Fruit fly (Drosophila melanogaster) whole organism, embryonic: Measurements from ENCODE around the gene Ptth.

Experiments
- CG10147 ChIP-seq: fragments of 200-800 bp; sonication (Bioruptor generic); optimal IDR thresholded peaks from 2 replicates; lab custom pipeline; 2019; ENCODE audit warnings: missing biosample characterization, mild to moderate bottlenecking, missing genetic modification characterization, moderate library complexity
- CG11093 ChIP-seq: fragments of 200-800 bp; sonication (Bioruptor generic); IDR thresholded peaks from 3 replicates; pipeline ENCODE4 v1.3.6; 2022; ENCODE audit warnings: missing biosample characterization, missing genetic modification characterization
- CG11456 ChIP-seq: fragments of 200-800 bp; sonication (Bioruptor generic); IDR thresholded peaks from 3 replicates; pipeline ENCODE4 v1.3.6; 2022; ENCODE audit warnings: missing biosample characterization, missing genetic modification characterization
- CG12391 ChIP-seq: fragments of 200-800 bp; sonication (Bioruptor generic); optimal IDR thresholded peaks from 3 replicates; lab custom pipeline; 2018; ENCODE audit warnings: missing biosample characterization, mild to moderate bottlenecking, missing genetic modification characterization, moderate library complexity
- CG13424 ChIP-seq: fragments of 200-800 bp; sonication (Bioruptor generic); optimal IDR thresholded peaks from 2 replicates; lab custom pipeline; 2019; ENCODE audit warnings: missing biosample characterization, mild to moderate bottlenecking, missing genetic modification characterization, moderate library complexity
- CG14014 ChIP-seq: fragments of 200-800 bp; sonication (Bioruptor generic); IDR thresholded peaks from 2 replicates; pipeline ENCODE4 v1.3.6; 2022; ENCODE audit warnings: missing biosample characterization, missing genetic modification characterization
- CG14965 ChIP-seq: fragments of 200-800 bp; sonication (Bioruptor generic); optimal IDR thresholded peaks from 2 replicates; lab custom pipeline; 2016; ENCODE audit warnings: missing biosample characterization, missing genetic modification characterization, borderline replicate concordance
- CG16813 ChIP-seq: fragments of 200-800 bp; sonication (Bioruptor generic); IDR thresholded peaks from 3 replicates; pipeline ENCODE4 v1.3.6; 2022; ENCODE audit warnings: missing biosample characterization, missing genetic modification characterization; ENCODE audit not compliant: partially characterized antibody
- CG17359 ChIP-seq: fragments of 200-800 bp; sonication (Bioruptor generic); optimal IDR thresholded peaks from 3 replicates; lab custom pipeline; 2018; ENCODE audit warnings: missing biosample characterization, mild to moderate bottlenecking, missing genetic modification characterization, moderate library complexity
- CG18764 ChIP-seq: fragments of 200-800 bp; sonication (Bioruptor generic); optimal IDR thresholded peaks from 3 replicates; lab custom pipeline; 2016; ENCODE audit warnings: missing biosample characterization, missing genetic modification characterization
- CG2199 ChIP-seq: fragments of 200-800 bp; sonication (Bioruptor generic); IDR thresholded peaks from 3 replicates; pipeline ENCODE4 v1.3.6; 2022; ENCODE audit warnings: missing biosample characterization, missing genetic modification characterization
- CG2712 ChIP-seq: fragments of 200-800 bp; optimal IDR thresholded peaks from 3 replicates; lab custom pipeline; 2019; ENCODE audit warnings: missing biosample characterization, mild to moderate bottlenecking, missing genetic modification characterization, moderate library complexity
- CG3065 ChIP-seq: fragments of 200-800 bp; sonication (Bioruptor generic); optimal IDR thresholded peaks from 2 replicates; lab custom pipeline; 2016; ENCODE audit warnings: missing biosample characterization, missing genetic modification characterization
- CG4282 ChIP-seq: fragments of 200-800 bp; sonication (Bioruptor generic); optimal IDR thresholded peaks from 2 replicates; lab custom pipeline; 2016; ENCODE audit warnings: missing biosample characterization, missing genetic modification characterization
- CG4617 ChIP-seq: fragments of 200-800 bp; sonication (Bioruptor generic); optimal IDR thresholded peaks from 3 replicates; lab custom pipeline; 2016; ENCODE audit warnings: missing biosample characterization, missing genetic modification characterization, borderline replicate concordance
- CG4820 ChIP-seq: fragments of 200-800 bp; sonication (Bioruptor generic); optimal IDR thresholded peaks from 3 replicates; lab custom pipeline; 2016; ENCODE audit warnings: missing biosample characterization, missing genetic modification characterization
- CG5180 ChIP-seq: fragments of 200-800 bp; sonication (Bioruptor generic); optimal IDR thresholded peaks from 3 replicates; lab custom pipeline; 2017; ENCODE audit warnings: missing biosample characterization, missing genetic modification characterization, mild to moderate bottlenecking, moderate library complexity, missing genetic modification reagents
- CG9876 ChIP-seq: fragments of 200-800 bp; sonication (Bioruptor generic); optimal IDR thresholded peaks from 2 replicates; lab custom pipeline; 2016; ENCODE audit warnings: missing biosample characterization, missing genetic modification characterization
- CrebB ChIP-seq: fragments of 200-800 bp; sonication (Bioruptor generic); optimal IDR thresholded peaks from 3 replicates; lab custom pipeline; 2018; ENCODE audit warnings: missing biosample characterization, mild to moderate bottlenecking, missing genetic modification characterization
- Dek ChIP-seq: fragments of 200-800 bp; sonication (Bioruptor generic); optimal IDR thresholded peaks from 3 replicates; lab custom pipeline; 2019; ENCODE audit warnings: missing biosample characterization, mild to moderate bottlenecking, missing genetic modification characterization, moderate library complexity
- Ets65A ChIP-seq: fragments of 200-800 bp; sonication (Bioruptor generic); peaks from one replicate; lab custom pipeline; 2016; ENCODE audit warnings: missing biosample characterization, missing genetic modification characterization
- Gug ChIP-seq: fragments of 200-800 bp; sonication (Bioruptor generic); IDR thresholded peaks from 4 replicates; pipeline ENCODE4 v1.3.6; 2022; ENCODE audit warnings: missing biosample characterization, missing genetic modification characterization
- Hsf ChIP-seq: fragments of 200-800 bp; sonication (Bioruptor generic); optimal IDR thresholded peaks from 3 replicates; lab custom pipeline; 2016; ENCODE audit warnings: missing biosample characterization, missing genetic modification characterization
- Kr ChIP-seq: fragments of 200-800 bp; sonication (Bioruptor generic); optimal IDR thresholded peaks from 2 replicates; lab custom pipeline; 2017; ENCODE audit warnings: missing biosample characterization, mild to moderate bottlenecking, missing genetic modification characterization
- NC2α ChIP-seq: fragments of 200-800 bp; sonication (Bioruptor generic); optimal IDR thresholded peaks from 2 replicates; lab custom pipeline; 2016; ENCODE audit warnings: missing biosample characterization, missing genetic modification characterization
- Oli ChIP-seq: fragments of 200-800 bp; sonication (Bioruptor generic); optimal IDR thresholded peaks from 2 replicates; lab custom pipeline; 2018; ENCODE audit warnings: missing biosample characterization, mild to moderate bottlenecking, missing genetic modification characterization, moderate library complexity
- Trl ChIP-seq, 3 experiments: fragments of >200 bp in 2 of 3; fragments of 200-800 bp in 1 of 3; sonication (Bioruptor generic) in 1 of 3; optimal IDR thresholded peaks; 2 replicates in 1 of 3; 3 replicates in 2 of 3; lab custom pipeline; 2016 to 2017; ENCODE audit warnings: missing biosample characterization in 1 of 3, missing genetic modification characterization in 1 of 3
- ab ChIP-seq: fragments of 200-800 bp; sonication (Bioruptor generic); optimal IDR thresholded peaks from 2 replicates; lab custom pipeline; 2016; ENCODE audit warnings: missing biosample characterization, missing genetic modification characterization
- ac ChIP-seq: fragments of 200-800 bp; sonication (Bioruptor generic); optimal IDR thresholded peaks from 3 replicates; lab custom pipeline; 2017; ENCODE audit warnings: missing biosample characterization, mild to moderate bottlenecking, missing genetic modification characterization
- cad ChIP-seq: fragments of >200 bp; optimal IDR thresholded peaks from 2 replicates; lab custom pipeline; 2017; ENCODE audit warnings: missing biosample characterization, missing genetic modification characterization
- croc ChIP-seq: fragments of 200-800 bp; sonication (Bioruptor generic); conservative IDR thresholded peaks from 3 replicates; pipeline ENCODE4 v1.3.6; 2022; ENCODE audit warnings: missing biosample characterization, missing genetic modification characterization
- hb ChIP-seq: fragments of 200-800 bp; sonication (Bioruptor generic); IDR thresholded peaks from 3 replicates; pipeline ENCODE4 v1.3.6; 2022; ENCODE audit warnings: missing biosample characterization, missing genetic modification characterization; ENCODE audit not compliant: partially characterized antibody
- hbn ChIP-seq: fragments of 200-800 bp; sonication (Bioruptor generic); IDR thresholded peaks from 2 replicates; pipeline ENCODE4 v1.3.6; 2022; ENCODE audit warnings: missing biosample characterization, missing genetic modification characterization; ENCODE audit not compliant: partially characterized antibody
- her ChIP-seq: fragments of 200-800 bp; sonication (Bioruptor generic); optimal IDR thresholded peaks from 2 replicates; lab custom pipeline; 2016; ENCODE audit warnings: missing biosample characterization, missing genetic modification characterization
- lab ChIP-seq: fragments of 200-800 bp; sonication (Bioruptor generic); optimal IDR thresholded peaks from 3 replicates; lab custom pipeline; 2017; ENCODE audit warnings: missing biosample characterization, missing genetic modification characterization, mild to moderate bottlenecking, moderate library complexity, missing genetic modification reagents
- mam ChIP-seq: fragments of 200-800 bp; sonication (Bioruptor generic); optimal IDR thresholded peaks from 3 replicates; lab custom pipeline; 2016; ENCODE audit warnings: missing biosample characterization, missing genetic modification characterization
- mirr ChIP-seq: fragments of 200-800 bp; sonication (Bioruptor generic); optimal IDR thresholded peaks from 3 replicates; lab custom pipeline; 2018; ENCODE audit warnings: missing biosample characterization, mild to moderate bottlenecking, missing genetic modification characterization
- prd ChIP-seq, 3 experiments: fragments of >200 bp in 2 of 3; fragments of 200-800 bp in 1 of 3; sonication (Bioruptor generic) in 1 of 3; optimal IDR thresholded peaks in 2 of 3; IDR thresholded peaks in 1 of 3; 2 replicates in 2 of 3; 3 replicates in 1 of 3; pipeline versions ENCODE4 v1.3.6 to Lab custom; 2017 to 2022; ENCODE audit warnings: missing biosample characterization in 1 of 3, missing genetic modification characterization in 1 of 3
- sens ChIP-seq: fragments of 200-800 bp; sonication (Bioruptor generic); peaks from one replicate; lab custom pipeline; 2016; ENCODE audit warnings: missing biosample characterization, missing genetic modification characterization
- seq ChIP-seq: fragments of 200-800 bp; sonication (Bioruptor generic); IDR thresholded peaks from 2 replicates; pipeline ENCODE4 v1.3.6; 2022; ENCODE audit warnings: missing biosample characterization, missing genetic modification characterization
- sisA ChIP-seq: fragments of 200-800 bp; sonication (Bioruptor generic); IDR thresholded peaks from 2 replicates; pipeline ENCODE4 v1.3.6; 2022; ENCODE audit warnings: missing biosample characterization, missing genetic modification characterization
- so ChIP-seq: fragments of 200-800 bp; sonication (Bioruptor generic); IDR thresholded peaks from 3 replicates; pipeline ENCODE4 v1.3.6; 2022; ENCODE audit warnings: missing biosample characterization, missing genetic modification characterization
- tll ChIP-seq, 2 experiments: fragments of 200-800 bp in 1 of 2; fragments of >200 bp in 1 of 2; sonication (Bioruptor generic) in 1 of 2; optimal IDR thresholded peaks; 2 replicates each; lab custom pipeline; 2017 to 2019; ENCODE audit warnings: missing biosample characterization in 2 of 2, missing genetic modification characterization in 2 of 2, mild to moderate bottlenecking in 1 of 2, moderate library complexity in 1 of 2
- unpg ChIP-seq: fragments of 200-800 bp; sonication (Bioruptor generic); optimal IDR thresholded peaks from 3 replicates; lab custom pipeline; 2018; ENCODE audit warnings: missing biosample characterization, mild to moderate bottlenecking, missing genetic modification characterization, moderate library complexity
- vfl ChIP-seq: fragments of 200-800 bp; sonication (Bioruptor generic); optimal IDR thresholded peaks from 2 replicates; lab custom pipeline; 2016; ENCODE audit warnings: missing biosample characterization, missing genetic modification characterization
- zen2 ChIP-seq: fragments of 200-800 bp; sonication (Bioruptor generic); IDR thresholded peaks from 3 replicates; pipeline ENCODE4 v1.3.6; 2022; ENCODE audit warnings: missing biosample characterization, missing genetic modification characterization; ENCODE audit not compliant: partially characterized antibody
- zfh1 ChIP-seq: fragments of 200-800 bp; sonication (Bioruptor generic); IDR thresholded peaks from 3 replicates; pipeline ENCODE4 v1.3.6; 2022; ENCODE audit warnings: missing biosample characterization, missing genetic modification characterization

The Ptth gene

DNA sequence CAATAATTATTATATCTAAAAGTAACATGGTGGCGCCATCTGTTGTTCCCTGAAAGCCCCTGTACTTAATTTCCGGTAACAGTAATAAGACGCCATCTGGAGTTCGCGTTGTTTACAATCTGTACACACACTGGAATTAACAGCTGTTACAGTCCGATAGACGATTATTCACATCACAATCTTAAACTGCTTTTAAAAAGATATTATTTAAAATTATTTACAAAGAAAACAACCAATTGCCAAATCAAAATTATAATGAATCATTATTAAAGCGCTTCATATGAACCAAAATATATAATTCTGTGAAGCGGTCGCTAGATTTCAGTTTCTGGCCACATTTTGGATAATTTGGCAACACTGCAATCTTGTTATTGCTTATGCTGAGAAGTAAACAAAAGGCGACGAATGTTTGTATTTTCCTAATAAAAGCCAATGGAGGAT is 25.8 kb upstream of the Ptth start, which contains the start of gene CG13689 (continued):
- TF ChIP-seq zen2 (no peak), CG14014 (GFP tag; lab: Robert Waterston, UW) (peak; percentile 41; the same call in 1 of the 2 replicates), ab (GFP tag; lab: Kevin White, UChicago) (no peak), Gug (GFP tag; lab: Robert Waterston, UW) (peak; percentile 51; the same call in 2 of the 4 replicates), croc (GFP tag; lab: Robert Waterston, UW) (no peak), CG2712 (tag; lab: Kevin White, UChicago) (peak; percentile 74), CG4820 (GFP tag; lab: Kevin White, UChicago) (peak; percentile 41), mirr (GFP tag; lab: Kevin White, UChicago) (no peak), CG13424 (tag; lab: Kevin White, UChicago) (peak; percentile 39), seq (GFP tag; lab: Robert Waterston, UW) (no peak), CG10147 (no peak), CG4617 (GFP tag; lab: Kevin White, UChicago) (peak; percentile 74), CG11093 (GFP tag; lab: Robert Waterston, UW) (no peak), NC2α (no peak), so (GFP tag; lab: Robert Waterston, UW) (no peak), lab (GFP tag; lab: Kevin White, UChicago) (no peak), CG4282 (GFP tag; lab: Kevin White, UChicago) (no peak), hb (GFP tag; lab: Robert Waterston, UW) (no peak), CG9876 (GFP tag; lab: Kevin White, UChicago) (no peak), CG14965 (GFP tag; lab: Kevin White, UChicago) (no peak), her (GFP tag; lab: Kevin White, UChicago) (no peak), CG16813 (GFP tag; lab: Robert Waterston, UW) (no peak), CG2199 (peak; percentile 69; the same call in 1 of the 3 replicates), Dek (tag; lab: Kevin White, UChicago) (peak; percentile 32)

DNA sequence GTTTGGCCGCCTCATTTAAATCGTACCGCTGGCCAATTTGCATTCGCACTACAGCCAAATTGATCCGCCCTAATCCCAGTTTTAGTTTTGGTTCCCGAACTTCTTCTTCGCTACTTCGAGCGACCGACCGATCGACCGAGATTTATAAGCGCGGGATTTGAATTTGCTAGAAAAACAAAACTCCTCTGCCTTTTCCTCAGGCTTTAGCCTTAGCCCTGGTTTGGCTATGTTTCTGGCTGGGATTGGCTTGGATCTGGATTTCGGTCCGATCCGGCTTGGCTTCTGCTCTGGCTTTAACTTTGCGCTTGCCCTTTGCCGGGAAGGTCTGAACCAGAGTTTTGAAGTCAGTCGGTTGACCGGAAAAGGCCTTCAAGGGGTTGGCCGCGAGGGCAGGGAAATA is 25.2 kb upstream of the Ptth start:
- no peak for TF ChIP-seq CG18764 (GFP tag; lab: Kevin White, UChicago)
- no peak for TF ChIP-seq CrebB
- peak in 1 of 2 experiments; percentile 94 for TF ChIP-seq tll (GFP tag; optimal IDR thresholded peaks at IDR 0.05; lab: Kevin White, UChicago)

DNA sequence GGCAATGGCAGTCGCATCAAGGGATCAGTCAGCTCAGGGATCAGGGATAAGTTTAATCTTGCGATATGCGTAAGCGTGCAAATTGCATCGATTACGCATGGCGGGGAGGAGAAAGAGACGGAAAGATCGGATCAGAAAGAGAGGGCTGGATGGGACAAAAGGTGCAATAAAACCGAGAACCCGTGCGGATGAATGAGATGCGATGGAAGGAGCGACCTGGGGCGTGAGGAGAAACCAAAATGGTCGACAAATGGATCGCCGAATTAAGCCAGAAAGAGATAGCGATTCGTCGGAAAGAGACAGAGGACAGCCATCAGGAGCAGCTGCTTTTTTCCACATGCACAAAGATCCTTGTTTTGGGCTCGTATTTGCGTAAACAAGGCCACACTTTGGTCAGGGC is 21.1 kb upstream of the Ptth start:
- TF ChIP-seq vfl (GFP tag; lab: Kevin White, UChicago), result no peak
- TF ChIP-seq zfh1 (GFP tag; lab: Robert Waterston, UW), result 0 out of 3 replicates have a peak, but pooled peaks have one; percentile 20
- TF ChIP-seq CG3065 (GFP tag; lab: Kevin White, UChicago), result no peak
- TF ChIP-seq Kr (GFP tag; lab: Kevin White, UChicago), result no peak
- no peak for TF ChIP-seq CG5180 (GFP tag; lab: Kevin White, UChicago)
- no peak for TF ChIP-seq CrebB
- no peak for TF ChIP-seq sisA (GFP tag; lab: Robert Waterston, UW)
- no peak for TF ChIP-seq sens
- no peak for TF ChIP-seq Trl (optimal IDR thresholded peaks at IDR 0.05; lab: Kevin White, UChicago)
- no peak for TF ChIP-seq Trl (GFP tag; optimal IDR thresholded peaks at IDR 0.05; lab: Kevin White, UChicago)
- TF ChIP-seq CG12391, result no peak
- no peak for TF ChIP-seq lab (GFP tag; lab: Kevin White, UChicago)
- no peak for TF ChIP-seq CG11456 (GFP tag; lab: Robert Waterston, UW)
- no peak for TF ChIP-seq unpg (GFP tag; lab: Kevin White, UChicago)
- TF ChIP-seq hbn (GFP tag; lab: Robert Waterston, UW), result no peak
- TF ChIP-seq Oli (tag; lab: Kevin White, UChicago), result no peak
- no peak for TF ChIP-seq prd (optimal IDR thresholded peaks at IDR 0.05; lab: Kevin White, UChicago)
- TF ChIP-seq prd (GFP tag; IDR thresholded peaks at IDR 0.05; lab: Robert Waterston, UW), result no peak; the same call in 2 of the 3 replicates
- TF ChIP-seq Ets65A (GFP tag; lab: Kevin White, UChicago), result peak; percentile 81
- TF ChIP-seq ac (GFP tag; lab: Kevin White, UChicago), result peak; percentile 11
- TF ChIP-seq Hsf (GFP tag; lab: Kevin White, UChicago), result no peak
- peak; percentile 69 for TF ChIP-seq cad
- TF ChIP-seq mam (GFP tag; lab: Kevin White, UChicago), result no peak
- TF ChIP-seq CG17359 (tag; lab: Kevin White, UChicago), result no peak
